Worm (Caenorhabditis elegans): ENCODE data around the gene K02E7.10.

DNA sequence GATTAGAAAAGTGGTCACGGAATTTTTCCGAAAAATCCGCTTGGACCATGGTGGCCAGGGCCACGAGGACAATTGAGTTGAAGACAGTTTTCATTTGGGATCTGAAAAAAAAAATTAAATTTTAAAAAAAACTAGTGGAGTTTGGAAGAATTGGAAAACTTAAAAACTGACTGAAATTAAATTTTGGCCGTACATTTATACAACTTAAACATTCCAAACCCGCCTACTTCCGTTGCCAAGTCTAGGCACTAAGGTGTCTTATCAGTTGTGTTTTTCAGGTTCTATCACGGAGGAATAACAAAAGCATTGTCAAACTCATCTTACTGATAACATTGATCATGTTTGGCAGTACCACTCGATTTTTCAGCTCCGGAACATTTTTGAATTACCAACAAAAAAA lies 47.3 kb upstream of the K02E7.10 start, which contains the start of gene lips-12:
- TF ChIP-seq jun-1 (tag; optimal IDR thresholded peaks at IDR 0.05) (no peak), sox-4 (tag; optimal IDR thresholded peaks at IDR 0.05) (no peak), nhr-237 (tag; optimal IDR thresholded peaks at IDR 0.05) (no peak), nhr-71 (tag; optimal IDR thresholded peaks at IDR 0.05) (no peak), ama-1 (optimal IDR thresholded peaks at IDR 0.05) (no peak), isw-1 (GFP tag; IDR thresholded peaks at IDR 0.05) (no peak), fos-1 (tag; optimal IDR thresholded peaks at IDR 0.05) (no peak), lin-35 (GFP tag; optimal IDR thresholded peaks at IDR 0.05) (no peak), pqm-1 (tag; optimal IDR thresholded peaks at IDR 0.05) (no peak), unc-86 (tag; optimal IDR thresholded peaks at IDR 0.05) (no peak)

All from whole organism, L1 larva.